Worm (Caenorhabditis elegans) whole organism, late embryonic: ENCODE data around the gene srh-284.
A peak's percentile ranks its signal among the peaks of the same experiment; 100 is the strongest.

ENCODE experiments used
- ama-1 ChIP-seq: fragments of 150-350 bp; optimal IDR thresholded peaks from 2 replicates; lab custom pipeline; 2014
- ceh-14 ChIP-seq: sonication (generic microtip); optimal IDR thresholded peaks from 2 replicates; lab custom pipeline; 2016; ENCODE audit warnings: missing genotype, missing genetic modification characterization, missing compliant biosample characterization
- ceh-34 ChIP-seq: sonication (generic microtip); optimal IDR thresholded peaks from 2 replicates; lab custom pipeline; 2016; ENCODE audit warnings: mild to moderate bottlenecking, missing genetic modification characterization, missing compliant biosample characterization
- che-1 ChIP-seq: sonication (generic microtip); optimal IDR thresholded peaks from 2 replicates; lab custom pipeline; 2016; ENCODE audit warnings: mild to moderate bottlenecking, missing genetic modification characterization, missing compliant biosample characterization
- dmd-4 ChIP-seq: sonication (generic microtip); optimal IDR thresholded peaks from 2 replicates; lab custom pipeline; 2016; ENCODE audit warnings: borderline replicate concordance, missing genetic modification characterization, missing compliant biosample characterization
- fkh-10 ChIP-seq: fragments of 150-350 bp; optimal IDR thresholded peaks from 2 replicates; lab custom pipeline; 2014; ENCODE audit warnings: missing biosample characterization, missing genetic modification reagents, missing genetic modification characterization
- madf-2 ChIP-seq: sonication (generic microtip); optimal IDR thresholded peaks from 2 replicates; lab custom pipeline; 2017; ENCODE audit warnings: missing genetic modification characterization, missing compliant biosample characterization
- mec-3 ChIP-seq: sonication (generic microtip); optimal IDR thresholded peaks from 2 replicates; lab custom pipeline; 2016; ENCODE audit warnings: borderline replicate concordance, missing genetic modification characterization, missing compliant biosample characterization
- pha-4 ChIP-seq: fragments of 150-350 bp; optimal IDR thresholded peaks from 2 replicates; lab custom pipeline; 2018; ENCODE audit warnings: missing biosample characterization, missing genetic modification reagents, missing genetic modification characterization
- rnt-1 ChIP-seq: sonication (generic microtip); optimal IDR thresholded peaks from 2 replicates; lab custom pipeline; 2016; ENCODE audit warnings: missing genetic modification characterization, missing compliant biosample characterization
- tbx-2 ChIP-seq: sonication (generic microtip); optimal IDR thresholded peaks from 2 replicates; lab custom pipeline; 2016; ENCODE audit warnings: missing genetic modification characterization, missing compliant biosample characterization
- unc-42 ChIP-seq: sonication (generic microtip); optimal IDR thresholded peaks from 2 replicates; lab custom pipeline; 2016; ENCODE audit warnings: missing genotype, missing genetic modification characterization, missing compliant biosample characterization
- unc-55 ChIP-seq: sonication (generic microtip); optimal IDR thresholded peaks from 2 replicates; lab custom pipeline; 2017; ENCODE audit warnings: missing biosample characterization, missing genetic modification reagents, missing genetic modification characterization

ce11 chrV:17728757-17729156 is 38.6 kb upstream of the srh-284 start:
- no peak for TF ChIP-seq ceh-14 (tag; lab: Kevin White, UChicago)
- no peak for TF ChIP-seq unc-42 (tag; lab: Kevin White, UChicago)
- TF ChIP-seq unc-55 (GFP tag; lab: Kevin White, UChicago) = peak; percentile 75
- TF ChIP-seq tbx-2 = no peak
- TF ChIP-seq rnt-1 = no peak
- TF ChIP-seq madf-2 = no peak
- TF ChIP-seq mec-3 = no peak
- TF ChIP-seq pha-4 (tag; lab: Kevin White, UChicago) = no peak
- TF ChIP-seq ama-1 (lab: Kevin White, UChicago) = no peak
- TF ChIP-seq fkh-10 (GFP tag; lab: Kevin White, UChicago) = no peak
- TF ChIP-seq dmd-4 (tag; lab: Kevin White, UChicago) = no peak
- TF ChIP-seq che-1 (tag; lab: Kevin White, UChicago) = no peak
- TF ChIP-seq ceh-34 (tag; lab: Kevin White, UChicago) = no peak
